Fruit fly (Drosophila melanogaster) whole organism, wandering third instar larva: Measurements from ENCODE around the gene CG31406.
A peak's percentile ranks its signal among the peaks of the same experiment; 100 is the strongest.

ENCODE experiments used
- CG32264 ChIP-seq: fragments of 200-800 bp; sonication (Bioruptor generic); optimal IDR thresholded peaks from 2 replicates; lab custom pipeline; 2016; ENCODE audit warnings: missing biosample characterization, missing genetic modification characterization
- CG9705 ChIP-seq: fragments of 200-800 bp; sonication (Bioruptor generic); optimal IDR thresholded peaks from 2 replicates; lab custom pipeline; 2018; ENCODE audit warnings: missing biosample characterization, mild to moderate bottlenecking, missing genetic modification characterization
- CrebA ChIP-seq: fragments of 200-800 bp; sonication (Bioruptor generic); optimal IDR thresholded peaks from 2 replicates; lab custom pipeline; 2016; ENCODE audit warnings: missing biosample characterization, mild to moderate bottlenecking, missing genetic modification characterization, borderline replicate concordance
- Dif ChIP-seq: fragments of 200-275, 200-300 bp; sonication (Bioruptor generic); optimal IDR thresholded peaks from 2 replicates; lab custom pipeline; 2018; ENCODE audit warnings: missing biosample characterization, missing genetic modification characterization; ENCODE audit not compliant: partially characterized antibody
- GATAd ChIP-seq: sonication (Bioruptor generic); optimal IDR thresholded peaks from 2 replicates; lab custom pipeline; 2016; ENCODE audit warnings: missing biosample characterization, missing genetic modification characterization
- HLH106 ChIP-seq: fragments of 200-800 bp; optimal IDR thresholded peaks from 3 replicates; lab custom pipeline; 2019; ENCODE audit warnings: missing biosample characterization, mild to moderate bottlenecking, missing genetic modification characterization, moderate library complexity
- Hnf4 ChIP-seq: fragments of 200-800 bp; sonication (Bioruptor generic); optimal IDR thresholded peaks from 2 replicates; lab custom pipeline; 2016; ENCODE audit warnings: missing biosample characterization, mild to moderate bottlenecking, missing genetic modification characterization
- Hr78 ChIP-seq: fragments of >200 bp; optimal IDR thresholded peaks from 2 replicates; lab custom pipeline; 2017; ENCODE audit warnings: missing biosample characterization, missing genetic modification characterization
- Hr83 ChIP-seq: fragments of 200-300 bp; sonication (Bioruptor generic); optimal IDR thresholded peaks from 2 replicates; lab custom pipeline; 2016; ENCODE audit warnings: missing biosample characterization, mild to moderate bottlenecking, missing genetic modification characterization, moderate library complexity; ENCODE audit not compliant: poor library complexity, severe bottlenecking
- Jra ChIP-seq: sonication (Bioruptor generic); optimal IDR thresholded peaks from 2 replicates; lab custom pipeline; 2016; ENCODE audit warnings: missing biosample characterization, missing genetic modification characterization
- Mio ChIP-seq: sonication (Bioruptor generic); optimal IDR thresholded peaks from 2 replicates; lab custom pipeline; 2016; ENCODE audit warnings: missing biosample characterization, missing genetic modification characterization
- Myc ChIP-seq: fragments of >200 bp; optimal IDR thresholded peaks from 2 replicates; lab custom pipeline; 2017
- N ChIP-seq: fragments of >200 bp; optimal IDR thresholded peaks from 2 replicates; lab custom pipeline; 2018; ENCODE audit warnings: missing biosample characterization, missing external identifiers, missing genetic modification characterization
- OdsH ChIP-seq: fragments of 200-800 bp; sonication (Bioruptor generic); optimal IDR thresholded peaks from 2 replicates; lab custom pipeline; 2016; ENCODE audit warnings: missing biosample characterization, mild to moderate bottlenecking, missing genetic modification characterization
- Rel ChIP-seq, 2 experiments: fragments of 200-800 bp; sonication (Bioruptor generic) in 1 of 2; optimal IDR thresholded peaks; 2 replicates in 1 of 2; 3 replicates in 1 of 2; lab custom pipeline; 2016 to 2019; ENCODE audit warnings: mild to moderate bottlenecking in 2 of 2, missing biosample characterization in 2 of 2, missing genetic modification characterization in 2 of 2, moderate library complexity in 1 of 2
- Sp1 ChIP-seq: fragments of 200-800 bp; sonication (Bioruptor generic); optimal IDR thresholded peaks from 3 replicates; lab custom pipeline; 2019; ENCODE audit warnings: missing biosample characterization, mild to moderate bottlenecking, missing genetic modification characterization, moderate library complexity
- Vsx2 ChIP-seq: fragments of 200-300, 225-300 bp; sonication (Bioruptor generic); optimal IDR thresholded peaks from 2 replicates; lab custom pipeline; 2018; ENCODE audit warnings: missing biosample characterization, missing genetic modification characterization; ENCODE audit not compliant: partially characterized antibody
- br ChIP-seq: fragments of 200-800 bp; sonication (Bioruptor generic); optimal IDR thresholded peaks from 2 replicates; lab custom pipeline; 2016; ENCODE audit warnings: missing biosample characterization, missing genetic modification characterization
- brk ChIP-seq: fragments of 200-800 bp; sonication (Bioruptor generic); optimal IDR thresholded peaks from 2 replicates; lab custom pipeline; 2016; ENCODE audit warnings: missing biosample characterization, mild to moderate bottlenecking, missing genetic modification characterization
- dl ChIP-seq, 2 experiments: fragments of 175-275, 200-275 bp in 1 of 2; fragments of 200-275 bp in 1 of 2; sonication (Bioruptor generic); optimal IDR thresholded peaks; lab custom pipeline; 2018; ENCODE audit warnings: mild to moderate bottlenecking in 2 of 2, missing biosample characterization in 2 of 2, missing genetic modification characterization in 2 of 2, moderate library complexity in 2 of 2; ENCODE audit not compliant: partially characterized antibody in 2 of 2, insufficient read depth in 1 of 2
- dmrt93B ChIP-seq: fragments of 200-800 bp; sonication (Bioruptor generic); optimal IDR thresholded peaks from 2 replicates; lab custom pipeline; 2018; ENCODE audit warnings: missing biosample characterization, mild to moderate bottlenecking, missing genetic modification characterization
- dsf ChIP-seq: sonication (Bioruptor generic); optimal IDR thresholded peaks from 2 replicates; lab custom pipeline; 2016; ENCODE audit warnings: missing biosample characterization, missing genetic modification characterization, borderline replicate concordance
- ey ChIP-seq: fragments of 200-800 bp; sonication (Bioruptor generic); optimal IDR thresholded peaks from 2 replicates; lab custom pipeline; 2016; ENCODE audit warnings: missing biosample characterization, missing genetic modification characterization
- foxo ChIP-seq, 2 experiments: fragments of 200-800 bp; sonication (Bioruptor generic); optimal IDR thresholded peaks; 2 replicates in 1 of 2; 3 replicates in 1 of 2; lab custom pipeline; 2016 to 2017; ENCODE audit warnings: missing biosample characterization in 2 of 2, missing genetic modification characterization in 2 of 2
- fru ChIP-seq: fragments of 200-800 bp; sonication (Bioruptor generic); optimal IDR thresholded peaks from 3 replicates; lab custom pipeline; 2016; ENCODE audit warnings: missing biosample characterization, mild to moderate bottlenecking, missing genetic modification characterization
- h ChIP-seq: fragments of 200-800 bp; sonication (Bioruptor generic); optimal IDR thresholded peaks from 3 replicates; lab custom pipeline; 2016; ENCODE audit warnings: missing biosample characterization, mild to moderate bottlenecking, missing genetic modification characterization
- lola ChIP-seq: fragments of >200 bp; optimal IDR thresholded peaks from 2 replicates; lab custom pipeline; 2017; ENCODE audit warnings: missing biosample characterization, missing genetic modification characterization
- pan ChIP-seq: fragments of >200 bp; optimal IDR thresholded peaks from 2 replicates; lab custom pipeline; 2017
- rgr ChIP-seq: fragments of 200-800 bp; sonication (Bioruptor generic); optimal IDR thresholded peaks from 3 replicates; lab custom pipeline; 2016; ENCODE audit warnings: missing biosample characterization, mild to moderate bottlenecking, missing genetic modification characterization
- sage ChIP-seq: fragments of 200-800 bp; sonication (Bioruptor generic); optimal IDR thresholded peaks from 2 replicates; lab custom pipeline; 2016; ENCODE audit warnings: missing biosample characterization, mild to moderate bottlenecking, missing genetic modification characterization
- sv ChIP-seq: fragments of 200-800 bp; sonication (Bioruptor generic); optimal IDR thresholded peaks from 3 replicates; lab custom pipeline; 2016; ENCODE audit warnings: missing biosample characterization, missing genetic modification characterization
- tai ChIP-seq: sonication (Bioruptor generic); optimal IDR thresholded peaks from 2 replicates; lab custom pipeline; 2016; ENCODE audit warnings: missing biosample characterization, missing genetic modification characterization
- usp ChIP-seq: fragments of >200 bp; optimal IDR thresholded peaks from 2 replicates; lab custom pipeline; 2017; ENCODE audit warnings: missing biosample characterization, missing genetic modification characterization
- woc ChIP-seq: sonication (Bioruptor generic); optimal IDR thresholded peaks from 2 replicates; lab custom pipeline; 2016; ENCODE audit warnings: missing biosample characterization, mild to moderate bottlenecking, missing genetic modification characterization

CG31406 gene

dm6 chr3R:10370495-10370894 is 21.9 kb downstream of the CG31406 start:
- TF ChIP-seq Jra (GFP tag; lab: Kevin White, UChicago) (no peak), HLH106 (no peak), Hr83 (GFP tag; lab: Kevin White, UChicago) (no peak), CrebA (GFP tag; lab: Kevin White, UChicago) (no peak), sage (no peak), GATAd (GFP tag; lab: Kevin White, UChicago) (no peak), Sp1 (no peak)

- no peak for TF ChIP-seq woc (GFP tag; lab: Kevin White, UChicago)
- peak; percentile 17 for TF ChIP-seq fru (GFP tag; lab: Kevin White, UChicago)
- TF ChIP-seq lola (GFP tag; lab: Kevin White, UChicago) = no peak
- TF ChIP-seq sv (GFP tag; lab: Kevin White, UChicago) = no peak
- peak; percentile 7 for TF ChIP-seq OdsH (GFP tag; lab: Kevin White, UChicago)
- peak; percentile 36 for TF ChIP-seq Sp1
- TF ChIP-seq tai (GFP tag; lab: Kevin White, UChicago) = peak; percentile 44
- no peak for TF ChIP-seq Rel (GFP tag; optimal IDR thresholded peaks at IDR 0.05; lab: Kevin White, UChicago)
- TF ChIP-seq Rel (tag; optimal IDR thresholded peaks at IDR 0.05; lab: Kevin White, UChicago) = peak; percentile 40
- TF ChIP-seq CG32264 = no peak
- no peak for TF ChIP-seq Hr78 (GFP tag; lab: Kevin White, UChicago)
- TF ChIP-seq brk (GFP tag; lab: Kevin White, UChicago) = peak; percentile 66
- peak; percentile 21 for TF ChIP-seq br (GFP tag; lab: Kevin White, UChicago)
- TF ChIP-seq foxo (GFP tag; optimal IDR thresholded peaks at IDR 0.05; lab: Kevin White, UChicago) = peak in 1 of 2 experiments; percentile 44
- TF ChIP-seq HLH106 = peak; percentile 12
- TF ChIP-seq Hnf4 (GFP tag; lab: Kevin White, UChicago) = peak; percentile 49
- peak; percentile 44 for TF ChIP-seq CrebA (GFP tag; lab: Kevin White, UChicago)
- TF ChIP-seq rgr = peak; percentile 22
- peak; percentile 29 for TF ChIP-seq h (GFP tag; lab: Kevin White, UChicago)
- no peak for TF ChIP-seq usp (GFP tag; lab: Kevin White, UChicago)
Observed at dm6 chr3R:10377849-10378248, 29.3 kb downstream of the CG31406 start, which contains the start of gene Rfx. Gene Rfx, minus strand, starts transcription at chr3R:10378068.

dm6 chr3R:10378989-10379388 is 30.4 kb downstream of the CG31406 start:
- TF ChIP-seq Myc (lab: Kevin White, UChicago) = no peak
- TF ChIP-seq N (GFP tag; lab: Kevin White, UChicago) = no peak
- no peak for TF ChIP-seq h (GFP tag; lab: Kevin White, UChicago)
- TF ChIP-seq usp (GFP tag; lab: Kevin White, UChicago) = no peak
- no peak for TF ChIP-seq CG9705 (GFP tag; lab: Kevin White, UChicago)
- no peak for TF ChIP-seq Jra (GFP tag; lab: Kevin White, UChicago)
- no peak for TF ChIP-seq sv (GFP tag; lab: Kevin White, UChicago)
- no peak for TF ChIP-seq Hr78 (GFP tag; lab: Kevin White, UChicago)
- no peak for TF ChIP-seq foxo (GFP tag; optimal IDR thresholded peaks at IDR 0.05; lab: Kevin White, UChicago)
- TF ChIP-seq CG32264 = no peak
- no peak for TF ChIP-seq fru (GFP tag; lab: Kevin White, UChicago)
- TF ChIP-seq CrebA (GFP tag; lab: Kevin White, UChicago) = no peak
- no peak for TF ChIP-seq dsf (GFP tag; lab: Kevin White, UChicago)
- TF ChIP-seq Dif (GFP tag; lab: Kevin White, UChicago) = no peak
- no peak for TF ChIP-seq br (GFP tag; lab: Kevin White, UChicago)
- no peak for TF ChIP-seq brk (GFP tag; lab: Kevin White, UChicago)
- no peak for TF ChIP-seq dmrt93B (GFP tag; lab: Kevin White, UChicago)
- TF ChIP-seq OdsH (GFP tag; lab: Kevin White, UChicago) = no peak

dm6 chr3R:10379409-10379808 is 30.8 kb downstream of the CG31406 start:
- no peak for TF ChIP-seq br (GFP tag; lab: Kevin White, UChicago)
- TF ChIP-seq Vsx2 (GFP tag; lab: Kevin White, UChicago) = no peak
- no peak for TF ChIP-seq ey (GFP tag; lab: Kevin White, UChicago)
- TF ChIP-seq tai (GFP tag; lab: Kevin White, UChicago) = no peak
- no peak for TF ChIP-seq dl (GFP tag; optimal IDR thresholded peaks at IDR 0.05; lab: Kevin White, UChicago; ENCODE audit: insufficient read depth in 1 of 2, partially characterized antibody in 2 of 2)
- TF ChIP-seq Rel (GFP tag; optimal IDR thresholded peaks at IDR 0.05; lab: Kevin White, UChicago) = no peak
- no peak for TF ChIP-seq Rel (tag; optimal IDR thresholded peaks at IDR 0.05; lab: Kevin White, UChicago)
- TF ChIP-seq OdsH (GFP tag; lab: Kevin White, UChicago) = no peak
- TF ChIP-seq foxo (GFP tag; optimal IDR thresholded peaks at IDR 0.05; lab: Kevin White, UChicago) = no peak
- no peak for TF ChIP-seq fru (GFP tag; lab: Kevin White, UChicago)
- no peak for TF ChIP-seq N (GFP tag; lab: Kevin White, UChicago)
- TF ChIP-seq sage = no peak
- no peak for TF ChIP-seq Mio (GFP tag; lab: Kevin White, UChicago)
- TF ChIP-seq CG9705 (GFP tag; lab: Kevin White, UChicago) = no peak
- TF ChIP-seq Hr78 (GFP tag; lab: Kevin White, UChicago) = no peak
- TF ChIP-seq pan = no peak
- TF ChIP-seq lola (GFP tag; lab: Kevin White, UChicago) = no peak
